Worm (Caenorhabditis elegans) whole organism, young adult: ENCODE data around the gene clec-217.

Source experiments
- F23B12.7 ChIP-seq: sonication (generic microtip); optimal IDR thresholded peaks from 2 replicates; lab custom pipeline; 2017; ENCODE audit warnings: missing genetic modification characterization, mild to moderate bottlenecking, missing compliant biosample characterization, antibody characterized with exemption, moderate library complexity; ENCODE audit not compliant: insufficient read depth
- ccch-3 ChIP-seq: fragments of 200-800 bp; sonication (Bioruptor generic); optimal IDR thresholded peaks from 2 replicates; lab custom pipeline; 2018; ENCODE audit warnings: mild to moderate bottlenecking, missing genetic modification characterization, missing compliant biosample characterization
- ztf-22 ChIP-seq: fragments of 200-800 bp; sonication (Bioruptor generic); optimal IDR thresholded peaks from 2 replicates; lab custom pipeline; 2018; ENCODE audit warnings: mild to moderate bottlenecking, missing genetic modification characterization, moderate library complexity, missing compliant biosample characterization

DNA sequence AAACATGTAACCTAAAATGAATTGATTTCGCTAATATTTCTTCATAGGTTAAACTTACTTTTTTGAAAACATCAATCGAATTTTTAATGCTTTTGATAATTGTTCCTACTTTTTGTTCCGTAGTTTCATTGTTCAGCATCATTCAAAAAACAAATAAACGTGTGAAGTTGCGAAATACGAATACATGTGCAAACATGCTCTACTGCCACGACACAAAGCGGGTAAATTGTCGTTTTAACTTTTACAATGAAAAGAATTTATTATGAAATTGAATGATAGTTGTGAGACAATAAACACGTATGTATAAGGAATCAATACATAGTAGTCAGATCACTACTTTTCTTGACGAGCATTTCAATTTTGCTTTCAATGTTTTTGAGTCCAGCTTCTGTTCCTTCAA lies 3.5 kb downstream of the clec-217 start, which contains the start of gene F26D11.12:
- TF ChIP-seq ztf-22 = no peak
- no peak for TF ChIP-seq ccch-3 (GFP tag; lab: Kevin White, UChicago)
- TF ChIP-seq F23B12.7 (tag; lab: Kevin White, UChicago) = no peak
